Worm (Caenorhabditis elegans) whole organism, L4 larva: Measurements from ENCODE around the gene nspc-17.

ENCODE experiments used
- F10B5.3 ChIP-seq: sonication (generic microtip); optimal IDR thresholded peaks from 2 replicates; lab custom pipeline; 2016; ENCODE audit warnings: mild to moderate bottlenecking, missing genetic modification characterization, missing compliant biosample characterization
- F44E2.7 ChIP-seq: fragments of 200-800 bp; sonication (Bioruptor generic); IDR thresholded peaks from 2 replicates; pipeline ENCODE4 v2.1.2; 2022; ENCODE audit warnings: missing genetic modification characterization, missing compliant biosample characterization
- T26A8.4 ChIP-seq: fragments of 200-800 bp; sonication (Bioruptor generic); IDR thresholded peaks from 2 replicates; pipeline ENCODE4 v1.3.6; 2022; ENCODE audit warnings: missing genetic modification characterization, missing compliant biosample characterization
- Y48G9A.11 ChIP-seq: fragments of 200-800 bp; sonication (Bioruptor generic); IDR thresholded peaks from 2 replicates; pipeline ENCODE4 v1.3.6; 2022; ENCODE audit warnings: missing genetic modification reagents, missing genetic modification characterization, missing compliant biosample characterization
- ZK337.2 ChIP-seq: fragments of 200-800 bp; sonication (Bioruptor generic); IDR thresholded peaks from 2 replicates; pipeline ENCODE4 v1.3.6; 2022; ENCODE audit warnings: missing genetic modification reagents, missing genetic modification characterization, missing compliant biosample characterization
- ZK546.5 ChIP-seq, 2 experiments: sonication (generic microtip); optimal IDR thresholded peaks; 2 replicates each; lab custom pipeline; 2017; ENCODE audit warnings: missing biosample characterization in 2 of 2, missing genetic modification characterization in 2 of 2
- aha-1 ChIP-seq: fragments of 150-350 bp; peaks from one replicate; lab custom pipeline; 2014; ENCODE audit warnings: missing biosample characterization, missing genetic modification characterization
- aly-2 ChIP-seq: sonication (generic microtip); optimal IDR thresholded peaks from 2 replicates; lab custom pipeline; 2018; ENCODE audit warnings: missing biosample characterization, missing genetic modification characterization
- arid-1 ChIP-seq: fragments of 200-800 bp; sonication (Bioruptor generic); conservative IDR thresholded peaks from 2 replicates; pipeline ENCODE4 v1.3.6; 2022; ENCODE audit warnings: missing genetic modification reagents, missing genetic modification characterization, missing compliant biosample characterization
- ceh-20 ChIP-seq: fragments of 200-800 bp; sonication (Bioruptor generic); IDR thresholded peaks from 2 replicates; pipeline ENCODE4 v1.3.6; 2022; ENCODE audit warnings: missing genetic modification reagents, missing genetic modification characterization, missing compliant biosample characterization
- ceh-28 ChIP-seq: fragments of 150-350 bp; optimal IDR thresholded peaks from 2 replicates; lab custom pipeline; 2014; ENCODE audit warnings: missing biosample characterization, missing genetic modification reagents, missing genetic modification characterization
- ceh-44 ChIP-seq: fragments of 200-800 bp; sonication (Bioruptor generic); IDR thresholded peaks from 2 replicates; pipeline ENCODE4 v1.3.6; 2022; ENCODE audit warnings: missing genetic modification reagents, missing genetic modification characterization, missing compliant biosample characterization
- ctbp-1 ChIP-seq: fragments of 200-800 bp; sonication (Bioruptor generic); IDR thresholded peaks from 2 replicates; pipeline ENCODE4 v1.3.6; 2022; ENCODE audit warnings: missing genetic modification reagents, missing genetic modification characterization, missing compliant biosample characterization
- daf-16 ChIP-seq, 3 experiments: sonication (generic microtip); optimal IDR thresholded peaks; 2 replicates each; lab custom pipeline; 2016 to 2017; ENCODE audit warnings: missing genetic modification characterization in 3 of 3, missing genetic modification reagents in 3 of 3, mild to moderate bottlenecking in 2 of 3, missing compliant biosample characterization in 2 of 3, missing biosample characterization in 1 of 3, moderate library complexity in 1 of 3
- daf-19 ChIP-seq: fragments of 200-800 bp; sonication (Bioruptor generic); conservative IDR thresholded peaks from 2 replicates; pipeline ENCODE4 v1.3.6; 2022; ENCODE audit warnings: missing genetic modification characterization, missing compliant biosample characterization
- duxl-1 ChIP-seq: sonication (generic microtip); optimal IDR thresholded peaks from 2 replicates; lab custom pipeline; 2016; ENCODE audit warnings: mild to moderate bottlenecking, missing genetic modification characterization, moderate library complexity, missing compliant biosample characterization; ENCODE audit not compliant: poor library complexity
- egl-43 ChIP-seq: fragments of 200-800 bp; sonication (Bioruptor generic); IDR thresholded peaks from 2 replicates; pipeline ENCODE4 v1.3.6; 2022; ENCODE audit warnings: missing genetic modification reagents, missing genetic modification characterization, missing compliant biosample characterization
- hif-1 ChIP-seq, 2 experiments: sonication (generic microtip); optimal IDR thresholded peaks; 2 replicates each; lab custom pipeline; 2016 to 2017; ENCODE audit warnings: missing compliant biosample characterization in 2 of 2, missing genetic modification characterization in 2 of 2, missing genetic modification reagents in 2 of 2, missing genotype in 2 of 2, mild to moderate bottlenecking in 1 of 2
- hmg-1.1 ChIP-seq: fragments of 200-800 bp; sonication (Bioruptor generic); IDR thresholded peaks from 2 replicates; pipeline ENCODE4 v1.3.6; 2022; ENCODE audit warnings: missing genetic modification reagents, missing genetic modification characterization, missing compliant biosample characterization
- lin-1 ChIP-seq: fragments of 200-800 bp; sonication (Bioruptor generic); IDR thresholded peaks from 2 replicates; pipeline ENCODE4 v1.3.6; 2022; ENCODE audit warnings: missing genetic modification reagents, missing genetic modification characterization, missing compliant biosample characterization
- lin-29 ChIP-seq: fragments of 200-800 bp; sonication (Bioruptor generic); IDR thresholded peaks from 2 replicates; pipeline ENCODE4 v1.3.6; 2022; ENCODE audit warnings: missing genetic modification reagents, missing genetic modification characterization, missing compliant biosample characterization
- lin-39 ChIP-seq: fragments of 150-350 bp; optimal IDR thresholded peaks from 2 replicates; lab custom pipeline; 2014; ENCODE audit warnings: missing biosample characterization, missing genetic modification reagents, missing genetic modification characterization
- lsy-2 ChIP-seq, 2 experiments: fragments of 150-350 bp in 1 of 2; sonication (generic microtip) in 1 of 2; optimal IDR thresholded peaks; 2 replicates each; lab custom pipeline; 2014 to 2017; ENCODE audit warnings: missing biosample characterization in 2 of 2, missing genetic modification characterization in 2 of 2
- mdl-1 ChIP-seq, 2 experiments: fragments of 150-350 bp in 1 of 2; sonication (generic microtip) in 1 of 2; optimal IDR thresholded peaks; 2 replicates each; lab custom pipeline; 2014 to 2017; ENCODE audit warnings: missing biosample characterization in 2 of 2, missing genetic modification characterization in 2 of 2
- mdt-29 ChIP-seq: fragments of 200-800 bp; sonication (Bioruptor generic); IDR thresholded peaks from 2 replicates; pipeline ENCODE4 v1.3.6; 2022; ENCODE audit warnings: missing genetic modification reagents, missing genetic modification characterization, missing compliant biosample characterization
- mes-2 ChIP-seq: sonication (generic microtip); optimal IDR thresholded peaks from 2 replicates; lab custom pipeline; 2016; ENCODE audit warnings: missing genotype, mild to moderate bottlenecking, missing genetic modification characterization, missing compliant biosample characterization; ENCODE audit not compliant: poor library complexity, severe bottlenecking
- mxl-3 ChIP-seq: fragments of 200-800 bp; sonication (Bioruptor generic); optimal IDR thresholded peaks from 2 replicates; lab custom pipeline; 2018; ENCODE audit warnings: mild to moderate bottlenecking, missing genetic modification characterization, missing compliant biosample characterization
- nhr-10 ChIP-seq: fragments of 150-350 bp; optimal IDR thresholded peaks from 2 replicates; lab custom pipeline; 2014; ENCODE audit warnings: missing biosample characterization, missing genetic modification characterization
- nhr-102 ChIP-seq: sonication (generic microtip); optimal IDR thresholded peaks from 2 replicates; lab custom pipeline; 2016; ENCODE audit warnings: mild to moderate bottlenecking, missing genetic modification characterization, moderate library complexity, missing compliant biosample characterization
- nhr-11 ChIP-seq: fragments of 150-350 bp; optimal IDR thresholded peaks from 2 replicates; lab custom pipeline; 2014; ENCODE audit warnings: missing biosample characterization, missing genetic modification characterization
- nhr-237 ChIP-seq: sonication (generic microtip); optimal IDR thresholded peaks from 2 replicates; lab custom pipeline; 2017; ENCODE audit warnings: missing biosample characterization, missing genetic modification characterization
- nhr-25 ChIP-seq: sonication (generic microtip); optimal IDR thresholded peaks from 2 replicates; lab custom pipeline; 2017; ENCODE audit warnings: missing genetic modification characterization, mild to moderate bottlenecking, missing compliant biosample characterization, antibody characterized with exemption, moderate library complexity, borderline replicate concordance; ENCODE audit not compliant: insufficient read depth
- nhr-28 ChIP-seq: fragments of 150-350 bp; optimal IDR thresholded peaks from 2 replicates; lab custom pipeline; 2014; ENCODE audit warnings: missing biosample characterization, missing genetic modification characterization
- nhr-41 ChIP-seq: fragments of 200-800 bp; sonication (Bioruptor generic); IDR thresholded peaks from 2 replicates; pipeline ENCODE4 v1.3.6; 2022; ENCODE audit warnings: missing genetic modification reagents, missing genetic modification characterization, missing compliant biosample characterization
- nhr-42 ChIP-seq: fragments of 200-800 bp; sonication (Bioruptor generic); IDR thresholded peaks from 2 replicates; pipeline ENCODE4 v1.3.6; 2022; ENCODE audit warnings: missing genetic modification characterization, missing compliant biosample characterization
- nhr-77 ChIP-seq: fragments of 150-350 bp; optimal IDR thresholded peaks from 2 replicates; lab custom pipeline; 2014; ENCODE audit warnings: missing biosample characterization, missing genetic modification characterization
- pha-4 ChIP-seq, 2 experiments: fragments of 150-350 bp in 1 of 2; fragments of 200-800 bp in 1 of 2; sonication (Bioruptor generic) in 1 of 2; IDR thresholded peaks in 1 of 2; optimal IDR thresholded peaks in 1 of 2; 2 replicates each; pipeline versions ENCODE4 v1.3.6 to Lab custom; 2014 to 2022; ENCODE audit warnings: missing genetic modification characterization in 2 of 2, missing genetic modification reagents in 2 of 2, missing biosample characterization in 1 of 2, missing compliant biosample characterization in 1 of 2
- rbr-2 ChIP-seq: sonication (generic microtip); optimal IDR thresholded peaks from 2 replicates; lab custom pipeline; 2016; ENCODE audit warnings: missing genotype, missing genetic modification characterization, missing compliant biosample characterization
- sdz-12 ChIP-seq: fragments of 200-800 bp; sonication (Bioruptor generic); optimal IDR thresholded peaks from 2 replicates; lab custom pipeline; 2018; ENCODE audit warnings: mild to moderate bottlenecking, missing genetic modification characterization, missing compliant biosample characterization
- skn-1 ChIP-seq: fragments of 150-350 bp; optimal IDR thresholded peaks from 2 replicates; lab custom pipeline; 2014; ENCODE audit warnings: missing biosample characterization, missing genetic modification characterization
- snpc-1.2 ChIP-seq: fragments of 200-800 bp; sonication (Bioruptor generic); IDR thresholded peaks from 2 replicates; pipeline ENCODE4 v1.3.6; 2022; ENCODE audit warnings: missing genetic modification reagents, missing genetic modification characterization, missing compliant biosample characterization
- spr-1 ChIP-seq: sonication (generic microtip); optimal IDR thresholded peaks from 2 replicates; lab custom pipeline; 2016; ENCODE audit warnings: mild to moderate bottlenecking, missing genetic modification characterization, missing compliant biosample characterization
- spr-3 ChIP-seq: fragments of 200-800 bp; sonication (Bioruptor generic); optimal IDR thresholded peaks from 2 replicates; lab custom pipeline; 2018; ENCODE audit warnings: mild to moderate bottlenecking, missing genetic modification characterization, missing compliant biosample characterization
- tra-1 ChIP-seq: fragments of 200-800 bp; sonication (Bioruptor generic); IDR thresholded peaks from 2 replicates; pipeline ENCODE4 v1.3.6; 2022; ENCODE audit warnings: missing genetic modification reagents, missing genetic modification characterization, missing compliant biosample characterization
- zip-11 ChIP-seq: fragments of 200-800 bp; sonication (Bioruptor generic); IDR thresholded peaks from 2 replicates; pipeline ENCODE4 v1.3.6; 2022; ENCODE audit warnings: missing genetic modification characterization, missing compliant biosample characterization
- ztf-7 ChIP-seq: fragments of 150-350 bp; optimal IDR thresholded peaks from 2 replicates; lab custom pipeline; 2014; ENCODE audit warnings: missing biosample characterization, missing genetic modification characterization

nspc-17 gene

DNA sequence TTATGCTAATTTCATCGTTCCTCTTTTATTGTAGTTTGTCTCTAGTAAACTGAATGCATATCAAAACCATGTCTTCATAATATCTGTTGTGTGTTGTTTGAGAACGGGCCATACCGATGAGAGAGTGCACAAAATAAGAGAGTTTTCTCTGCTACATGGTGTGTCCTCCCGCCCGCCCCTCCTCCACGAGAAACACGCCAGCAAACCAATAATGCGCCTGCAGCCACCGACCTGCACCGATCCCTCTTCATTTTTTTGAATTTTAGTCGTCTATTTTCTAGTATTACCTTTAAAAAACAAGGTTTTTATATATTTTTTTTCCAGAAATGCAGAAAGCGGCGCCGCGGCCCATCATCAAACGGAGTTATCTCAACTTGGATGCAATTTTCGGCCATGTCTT, 44.7 kb downstream of the nspc-17 start, which contains the start of gene gfi-3 (continued):
- TF ChIP-seq nhr-11 (tag; lab: Kevin White, UChicago) (peak; percentile 43), nhr-42 (peak; percentile 74; the same call in 1 of the 2 replicates), F44E2.7 (no peak), ceh-20 (GFP tag; lab: Robert Waterston, UW) (peak; percentile 71; the same call in 1 of the 2 replicates), lin-1 (peak; percentile 61; the same call in 1 of the 2 replicates), ztf-7 (tag; lab: Kevin White, UChicago) (peak; percentile 45)

- peak; percentile 55 for TF ChIP-seq spr-3 (GFP tag; lab: Kevin White, UChicago)
- no peak for TF ChIP-seq hif-1 (tag; optimal IDR thresholded peaks at IDR 0.05; lab: Kevin White, UChicago)
- TF ChIP-seq aha-1 (tag; lab: Kevin White, UChicago) = peak; percentile 12
- TF ChIP-seq lin-29 (GFP tag; lab: Robert Waterston, UW) = no peak
- TF ChIP-seq pha-4 (GFP tag; IDR thresholded peaks at IDR 0.05; lab: Robert Waterston, UW) = peak; percentile 82
- no peak for TF ChIP-seq pha-4 (tag; optimal IDR thresholded peaks at IDR 0.05; lab: Kevin White, UChicago)
- no peak for TF ChIP-seq skn-1 (tag; lab: Kevin White, UChicago)
- TF ChIP-seq nhr-237 = no peak
- TF ChIP-seq nhr-102 (tag; lab: Kevin White, UChicago) = no peak
- peak; percentile 30 for TF ChIP-seq nhr-25 (tag; lab: Kevin White, UChicago)
- TF ChIP-seq zip-11 = no peak
- TF ChIP-seq snpc-1.2 (GFP tag; lab: Robert Waterston, UW) = peak; percentile 77
- no peak for TF ChIP-seq spr-1
- TF ChIP-seq mdt-29 (GFP tag; lab: Robert Waterston, UW) = peak; percentile 70
- TF ChIP-seq arid-1 (GFP tag; lab: Robert Waterston, UW) = peak; percentile 72; the same call in 1 of the 2 replicates
- TF ChIP-seq mxl-3 (GFP tag; lab: Kevin White, UChicago) = peak; percentile 24
- peak; percentile 22; the same call in 1 of the 2 replicates for TF ChIP-seq T26A8.4 (GFP tag; lab: Robert Waterston, UW)
- no peak for TF ChIP-seq ceh-28 (tag; lab: Kevin White, UChicago)
- peak; percentile 24 for TF ChIP-seq hmg-1.1
- no peak for TF ChIP-seq lin-39 (tag; lab: Kevin White, UChicago)
- peak; percentile 26; the same call in 1 of the 2 replicates for TF ChIP-seq ceh-44 (GFP tag; lab: Robert Waterston, UW)
- peak; percentile 92 for TF ChIP-seq egl-43 (GFP tag; lab: Robert Waterston, UW)
- peak; percentile 19 for TF ChIP-seq sdz-12 (GFP tag; lab: Kevin White, UChicago)
- TF ChIP-seq mes-2 = peak; percentile 68
- peak; percentile 75; the same call in 1 of the 2 replicates for TF ChIP-seq ZK337.2 (GFP tag; lab: Robert Waterston, UW)
- peak; percentile 73; the same call in 1 of the 2 replicates for TF ChIP-seq nhr-41 (GFP tag; lab: Robert Waterston, UW)
- TF ChIP-seq ctbp-1 = peak; percentile 64
- peak; percentile 24 for TF ChIP-seq nhr-28 (tag; lab: Kevin White, UChicago)
- TF ChIP-seq lsy-2 (tag; optimal IDR thresholded peaks at IDR 0.05; lab: Kevin White, UChicago) = no peak
- TF ChIP-seq Y48G9A.11 (GFP tag; lab: Robert Waterston, UW) = peak; percentile 55
- TF ChIP-seq daf-19 = 0 out of 2 replicates have a peak, but pooled peaks have one; percentile 21
- TF ChIP-seq ZK546.5 (tag; optimal IDR thresholded peaks at IDR 0.05; lab: Kevin White, UChicago) = no peak
- no peak for TF ChIP-seq aly-2 (tag; lab: Kevin White, UChicago)
- no peak for TF ChIP-seq mdl-1 (tag; optimal IDR thresholded peaks at IDR 0.05; lab: Kevin White, UChicago)
- TF ChIP-seq rbr-2 = no peak
- peak; percentile 64 for TF ChIP-seq duxl-1 (tag; lab: Kevin White, UChicago)
- peak; percentile 19 for TF ChIP-seq nhr-10
- TF ChIP-seq nhr-77 (tag; lab: Kevin White, UChicago) = no peak
- peak in 1 of 2 experiments; percentile 72 for TF ChIP-seq daf-16 (GFP tag; optimal IDR thresholded peaks at IDR 0.05; lab: Kevin White, UChicago)
- peak; percentile 54 for TF ChIP-seq daf-16 (tag; optimal IDR thresholded peaks at IDR 0.05; lab: Kevin White, UChicago)
- peak; percentile 72; the same call in 1 of the 2 replicates for TF ChIP-seq lin-1
- no peak for TF ChIP-seq F10B5.3 (tag; lab: Kevin White, UChicago)
- TF ChIP-seq tra-1 (GFP tag; lab: Robert Waterston, UW) = peak; percentile 74
- no peak for TF ChIP-seq nhr-11 (tag; lab: Kevin White, UChicago)
These were observed 46.1 kb downstream of the nspc-17 start, which contains the start of gene M163.11 for ce11 chrX:14478743-14479428. TSS of gene M163.11 (plus strand) at chrX:14479378.
